Worm (Caenorhabditis elegans): ENCODE measurements around the gene F10G7.10.

- TF ChIP-seq pha-4 (tag; optimal IDR thresholded peaks at IDR 0.05) (no peak), mdl-1 (tag; optimal IDR thresholded peaks at IDR 0.05) (no peak)
Measured at ce11 chrII:4672584-4673110, 53.4 kb downstream of the F10G7.10 start, which contains the start of the genes clec-140 and hmg-11.
